Worm (Caenorhabditis elegans): ENCODE data around the gene sre-14.

Gene sre-14

DNA sequence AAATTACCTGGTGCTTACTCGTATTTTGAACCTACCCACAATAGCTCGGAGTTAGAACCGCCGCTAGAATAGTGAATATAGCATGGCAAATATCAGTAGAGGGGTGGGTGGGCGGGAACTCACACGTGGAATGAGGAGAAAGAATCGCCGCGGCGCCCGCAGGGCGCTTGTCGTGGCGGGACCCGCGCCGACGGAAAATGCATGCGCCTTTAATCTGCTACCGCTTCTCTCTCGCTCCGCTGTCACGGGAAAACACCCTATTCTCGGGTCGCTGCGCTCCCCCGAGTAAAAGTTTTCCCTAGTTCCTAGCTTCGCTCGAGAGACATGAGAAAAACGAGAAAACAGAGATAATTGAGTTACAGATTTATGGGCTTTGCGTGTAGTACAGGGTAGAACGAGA lies 33.5 kb upstream of the sre-14 start:
- 0 out of 2 replicates have a peak, but pooled peaks have one; percentile 19 for TF ChIP-seq pes-1 (GFP tag; IDR thresholded peaks at IDR 0.05)

DNA sequence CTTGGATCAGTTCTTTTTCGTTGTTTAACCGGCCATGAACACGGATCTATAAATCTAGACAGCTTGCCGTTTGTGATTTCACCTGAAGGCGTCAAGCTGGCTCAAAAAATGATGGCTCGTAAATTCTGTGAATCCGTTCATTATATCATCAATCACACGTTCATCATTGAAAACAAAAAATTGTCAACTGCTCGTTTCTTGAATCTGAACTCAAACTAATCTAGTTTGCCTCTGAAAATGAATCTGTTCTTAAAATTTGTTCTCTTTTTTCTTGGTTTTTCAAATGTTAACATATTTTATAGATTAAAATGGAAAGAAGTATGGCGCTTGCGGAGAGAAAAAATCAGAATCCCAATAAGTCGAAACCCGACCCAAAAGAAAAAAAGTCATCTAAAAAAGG lies 29.5 kb upstream of the sre-14 start, which contains the start of gene C42C1.8:
TSS of gene C42C1.8 (plus strand) at position 301 of the 400 bp plus-strand sequence.
- TF ChIP-seq sea-1 (GFP tag; conservative IDR thresholded peaks at IDR 0.05) (no peak), ama-1 (optimal IDR thresholded peaks at IDR 0.05) (no peak), tra-4 (tag; optimal IDR thresholded peaks at IDR 0.05) (no peak), ets-7 (tag; optimal IDR thresholded peaks at IDR 0.05) (no peak), ceh-36 (tag; optimal IDR thresholded peaks at IDR 0.05) (no peak)

DNA sequence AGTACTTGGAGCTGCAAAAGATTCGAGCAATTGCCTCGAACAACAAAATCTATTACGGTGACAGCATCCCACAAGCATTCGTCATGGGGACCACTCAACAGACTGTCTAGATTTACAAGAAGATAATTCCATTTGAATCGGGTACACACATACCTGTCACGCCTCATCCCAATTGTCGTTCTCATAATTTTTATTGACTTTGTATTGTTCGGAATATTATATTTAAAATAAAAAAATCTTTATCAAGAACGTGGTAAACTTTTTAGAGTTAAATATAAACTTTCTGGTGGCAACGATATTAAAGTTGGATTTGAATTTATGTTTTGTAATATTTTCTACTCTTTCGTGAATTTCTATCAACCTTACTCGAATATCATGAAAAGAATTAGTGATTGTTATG lies 27.9 kb upstream of the sre-14 start, which contains the start of gene C42C1.9:
TSS of gene C42C1.9 (plus strand) at position 301 of the 400 bp plus-strand sequence.
- no peak for TF ChIP-seq ceh-13 (GFP tag; optimal IDR thresholded peaks at IDR 0.05)
- no peak for TF ChIP-seq hmbx-1 (tag; optimal IDR thresholded peaks at IDR 0.05)

DNA sequence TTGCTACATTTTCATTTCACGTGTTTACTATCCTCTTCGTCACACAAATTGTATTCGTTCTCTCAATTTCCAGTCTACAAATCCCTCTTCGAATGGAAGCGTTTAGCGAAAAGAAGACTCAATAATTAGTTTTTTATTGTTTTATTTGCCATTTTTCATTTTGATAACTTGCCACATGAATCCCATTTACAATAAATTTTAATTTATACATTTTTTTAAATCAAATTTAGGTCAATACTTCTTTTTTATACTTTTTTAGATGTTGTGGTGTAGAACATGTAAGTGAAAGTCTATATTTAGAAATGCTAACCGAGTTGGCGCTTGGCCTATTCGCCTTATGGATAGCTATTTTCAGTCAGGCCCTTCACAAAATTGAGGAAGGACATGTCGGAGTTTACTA lies 26.4 kb upstream of the sre-14 start, which contains the start of gene erl-1:
TSS of gene erl-1 (plus strand) at position 301 of the 400 bp plus-strand sequence.
- TF ChIP-seq sea-1 (GFP tag; conservative IDR thresholded peaks at IDR 0.05) = no peak
- no peak for TF ChIP-seq tbx-11 (GFP tag; IDR thresholded peaks at IDR 0.05)
- TF ChIP-seq tra-4 (tag; optimal IDR thresholded peaks at IDR 0.05) = no peak
- no peak for TF ChIP-seq hnd-1 (tag; optimal IDR thresholded peaks at IDR 0.05)
- TF ChIP-seq ceh-13 (GFP tag; optimal IDR thresholded peaks at IDR 0.05) = no peak
- no peak for TF ChIP-seq B0310.2 (tag; optimal IDR thresholded peaks at IDR 0.05)
- no peak for TF ChIP-seq ets-7 (tag; optimal IDR thresholded peaks at IDR 0.05)
- no peak for TF ChIP-seq tbx-37 (GFP tag; conservative IDR thresholded peaks at IDR 0.05)
- no peak for TF ChIP-seq scrt-1 (GFP tag; IDR thresholded peaks at IDR 0.05)
- no peak for TF ChIP-seq ceh-36 (tag; optimal IDR thresholded peaks at IDR 0.05)
- TF ChIP-seq hmg-4 (GFP tag; optimal IDR thresholded peaks at IDR 0.05) = no peak
- no peak for TF ChIP-seq aly-1 (tag; optimal IDR thresholded peaks at IDR 0.05)
- no peak for TF ChIP-seq pes-1 (GFP tag; IDR thresholded peaks at IDR 0.05)
- no peak for TF ChIP-seq ama-1 (optimal IDR thresholded peaks at IDR 0.05)
- TF ChIP-seq hmbx-1 (tag; optimal IDR thresholded peaks at IDR 0.05) = no peak
- TF ChIP-seq F13C5.2 (tag; optimal IDR thresholded peaks at IDR 0.05) = no peak
- TF ChIP-seq flt-1 (GFP tag; IDR thresholded peaks at IDR 0.05) = no peak

DNA sequence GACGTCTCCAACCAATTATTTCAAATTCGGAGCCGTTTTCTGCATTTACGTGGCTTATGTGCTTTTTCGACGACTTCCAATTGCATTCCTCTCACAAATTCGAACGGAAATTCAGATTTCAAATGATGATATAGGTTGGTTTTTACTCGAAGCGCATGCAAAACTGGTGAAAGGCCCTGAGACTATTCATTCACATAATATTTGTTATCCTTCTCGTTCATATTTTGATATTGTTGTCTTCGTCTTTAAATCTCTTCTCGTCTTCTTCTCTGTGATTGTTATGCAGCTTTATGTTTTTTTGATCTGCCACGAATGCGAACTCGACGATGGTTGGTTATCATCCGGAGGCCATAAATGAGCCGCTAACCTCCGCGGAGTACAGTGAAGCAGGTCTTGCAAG lies 21.6 kb upstream of the sre-14 start, which contains the start of gene hpo-12:
TSS of gene hpo-12 (plus strand) at position 301 of the 400 bp plus-strand sequence.
- TF ChIP-seq flt-1 (GFP tag; IDR thresholded peaks at IDR 0.05) (no peak), hmg-4 (GFP tag; optimal IDR thresholded peaks at IDR 0.05) (no peak), scrt-1 (GFP tag; IDR thresholded peaks at IDR 0.05) (no peak), aly-1 (tag; optimal IDR thresholded peaks at IDR 0.05) (no peak)

DNA sequence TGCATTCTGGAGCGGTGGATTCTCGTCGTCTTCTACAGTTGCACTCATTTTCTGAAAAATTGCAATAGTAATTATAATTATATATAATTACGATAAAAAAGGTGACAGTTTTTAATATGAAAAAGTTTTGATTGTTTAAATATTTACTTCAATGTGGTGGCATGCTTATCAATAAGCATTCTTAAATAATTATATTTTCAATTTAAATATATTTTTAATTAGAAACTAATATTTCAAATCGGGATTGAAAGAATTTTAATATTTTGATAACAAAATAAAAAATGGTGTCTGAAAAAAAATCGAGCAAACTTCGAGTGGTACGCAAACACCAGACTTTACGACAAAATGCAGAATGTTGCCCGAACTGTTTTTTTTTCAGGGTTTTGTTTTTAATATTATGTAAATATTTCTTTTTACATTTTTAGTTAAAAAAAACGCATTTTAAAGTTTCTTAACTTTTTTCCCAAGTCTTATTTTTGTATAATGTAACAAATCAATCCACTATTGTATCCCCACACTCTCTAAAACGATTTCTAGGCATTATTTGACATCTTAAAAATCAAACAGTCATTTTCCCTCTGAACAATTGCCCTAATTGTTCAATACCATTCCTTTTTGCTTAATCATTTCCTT lies 21.0 kb upstream of the sre-14 start, which contains the start of the genes C42C1.12 and C42C1.19:
TSS of gene C42C1.12 (minus strand) at position 51 of the 633 bp plus-strand sequence.
TSS of gene C42C1.19 (plus strand) at position 583 of the 633 bp plus-strand sequence.
- TF ChIP-seq ceh-36 (tag; optimal IDR thresholded peaks at IDR 0.05) = no peak
- TF ChIP-seq ceh-13 (GFP tag; optimal IDR thresholded peaks at IDR 0.05) = no peak
- no peak for TF ChIP-seq ets-7 (tag; optimal IDR thresholded peaks at IDR 0.05)
- no peak for TF ChIP-seq flt-1 (GFP tag; IDR thresholded peaks at IDR 0.05)
- TF ChIP-seq ama-1 (optimal IDR thresholded peaks at IDR 0.05) = no peak
- TF ChIP-seq hnd-1 (tag; optimal IDR thresholded peaks at IDR 0.05) = no peak
- no peak for TF ChIP-seq hmbx-1 (tag; optimal IDR thresholded peaks at IDR 0.05)
- TF ChIP-seq hmg-4 (GFP tag; optimal IDR thresholded peaks at IDR 0.05) = no peak
- no peak for TF ChIP-seq B0310.2 (tag; optimal IDR thresholded peaks at IDR 0.05)
- TF ChIP-seq aly-1 (tag; optimal IDR thresholded peaks at IDR 0.05) = no peak
- TF ChIP-seq sea-1 (GFP tag; conservative IDR thresholded peaks at IDR 0.05) = no peak
- TF ChIP-seq pes-1 (GFP tag; IDR thresholded peaks at IDR 0.05) = no peak
- TF ChIP-seq tbx-11 (GFP tag; IDR thresholded peaks at IDR 0.05) = no peak
- TF ChIP-seq scrt-1 (GFP tag; IDR thresholded peaks at IDR 0.05) = no peak
- TF ChIP-seq tra-4 (tag; optimal IDR thresholded peaks at IDR 0.05) = no peak
- TF ChIP-seq tbx-37 (GFP tag; conservative IDR thresholded peaks at IDR 0.05) = no peak
- TF ChIP-seq F13C5.2 (tag; optimal IDR thresholded peaks at IDR 0.05) = no peak

DNA sequence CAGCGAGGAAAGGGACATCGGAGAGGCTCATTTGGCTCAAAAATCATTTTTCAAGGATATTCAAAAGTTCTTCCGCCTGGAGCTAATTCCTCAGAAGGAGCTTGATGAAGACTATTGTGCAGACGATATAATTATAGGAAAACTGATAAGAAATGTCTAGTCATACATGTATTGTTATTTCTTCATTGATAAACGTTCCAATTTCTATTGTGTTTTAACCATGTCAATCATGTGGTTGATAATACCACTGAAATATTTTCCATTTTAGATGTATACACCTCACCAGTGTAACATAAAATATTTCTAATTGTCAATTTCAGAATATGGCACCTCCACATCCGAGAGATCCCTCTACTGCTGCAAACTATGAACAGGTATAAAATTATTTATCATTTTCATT lies 18.1 kb upstream of the sre-14 start, which contains the start of gene ltah-1.1:
TSS of gene ltah-1.1 (plus strand) at position 283 of the 400 bp plus-strand sequence.
- no peak for TF ChIP-seq F13C5.2 (tag; optimal IDR thresholded peaks at IDR 0.05)
- no peak for TF ChIP-seq sea-1 (GFP tag; conservative IDR thresholded peaks at IDR 0.05)
- no peak for TF ChIP-seq hmbx-1 (tag; optimal IDR thresholded peaks at IDR 0.05)
- no peak for TF ChIP-seq tra-4 (tag; optimal IDR thresholded peaks at IDR 0.05)

DNA sequence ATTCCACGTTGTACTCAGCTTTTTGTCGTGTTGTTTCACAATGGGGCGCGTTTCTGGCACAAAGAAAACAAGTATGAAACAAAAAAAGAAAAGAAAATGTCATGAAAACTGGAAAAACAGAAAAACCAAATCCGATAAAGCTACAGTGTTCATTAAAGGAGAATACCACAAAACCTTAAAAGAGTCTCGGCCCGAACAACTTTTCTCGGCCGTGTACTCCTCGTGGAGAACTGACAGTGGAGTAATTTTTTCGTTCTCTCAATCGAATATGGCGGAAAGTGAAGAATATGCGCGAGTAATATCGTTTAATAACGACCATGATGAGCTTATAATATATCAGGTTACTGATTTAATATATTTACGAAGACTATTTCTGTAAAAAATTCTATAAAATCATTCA lies 17.3 kb upstream of the sre-14 start, which contains the start of the genes tag-335 and vkmt-1:
TSS of gene tag-335 (minus strand) at position 88 of the 400 bp plus-strand sequence.
TSS of gene vkmt-1 (plus strand) at position 219 of the 400 bp plus-strand sequence.
- no peak for TF ChIP-seq pes-1 (GFP tag; IDR thresholded peaks at IDR 0.05)
- TF ChIP-seq aly-1 (tag; optimal IDR thresholded peaks at IDR 0.05) = no peak
- TF ChIP-seq B0310.2 (tag; optimal IDR thresholded peaks at IDR 0.05) = no peak
- TF ChIP-seq ceh-36 (tag; optimal IDR thresholded peaks at IDR 0.05) = no peak
- no peak for TF ChIP-seq hmg-4 (GFP tag; optimal IDR thresholded peaks at IDR 0.05)
- no peak for TF ChIP-seq hmbx-1 (tag; optimal IDR thresholded peaks at IDR 0.05)
- TF ChIP-seq flt-1 (GFP tag; IDR thresholded peaks at IDR 0.05) = no peak
- no peak for TF ChIP-seq hnd-1 (tag; optimal IDR thresholded peaks at IDR 0.05)
- TF ChIP-seq ets-7 (tag; optimal IDR thresholded peaks at IDR 0.05) = no peak
- no peak for TF ChIP-seq sea-1 (GFP tag; conservative IDR thresholded peaks at IDR 0.05)
- no peak for TF ChIP-seq scrt-1 (GFP tag; IDR thresholded peaks at IDR 0.05)
- TF ChIP-seq tbx-37 (GFP tag; conservative IDR thresholded peaks at IDR 0.05) = no peak
- TF ChIP-seq tbx-11 (GFP tag; IDR thresholded peaks at IDR 0.05) = no peak
- no peak for TF ChIP-seq ama-1 (optimal IDR thresholded peaks at IDR 0.05)
- no peak for TF ChIP-seq tra-4 (tag; optimal IDR thresholded peaks at IDR 0.05)
- TF ChIP-seq F13C5.2 (tag; optimal IDR thresholded peaks at IDR 0.05) = no peak
- no peak for TF ChIP-seq ceh-13 (GFP tag; optimal IDR thresholded peaks at IDR 0.05)

All from whole organism, early embryonic.